Worm (Caenorhabditis elegans) whole organism, L2 larva: ENCODE measurements around the gene rmd-2.

Experiments used
- C34F6.9 ChIP-seq: fragments of 150-350 bp; optimal IDR thresholded peaks from 2 replicates; lab custom pipeline; 2014; ENCODE audit warnings: missing biosample characterization, missing genetic modification characterization
- Y55F3AM.14 ChIP-seq: fragments of 200-800 bp; sonication (Bioruptor generic); optimal IDR thresholded peaks from 2 replicates; lab custom pipeline; 2018; ENCODE audit warnings: mild to moderate bottlenecking, missing genetic modification characterization, missing compliant biosample characterization
- alr-1 ChIP-seq: fragments of 150-350 bp; optimal IDR thresholded peaks from 2 replicates; lab custom pipeline; 2014; ENCODE audit warnings: missing biosample characterization, missing genetic modification characterization
- aly-2 ChIP-seq: fragments of 150-350 bp; optimal IDR thresholded peaks from 2 replicates; lab custom pipeline; 2014; ENCODE audit warnings: missing biosample characterization, missing genetic modification characterization
- blmp-1 ChIP-seq: sonication (generic microtip); optimal IDR thresholded peaks from 2 replicates; lab custom pipeline; 2017; ENCODE audit warnings: missing genetic modification characterization, mild to moderate bottlenecking, missing compliant biosample characterization, antibody characterized with exemption, moderate library complexity; ENCODE audit not compliant: insufficient read depth
- ceh-16 ChIP-seq: fragments of 150-350 bp; optimal IDR thresholded peaks from 2 replicates; lab custom pipeline; 2014; ENCODE audit warnings: missing biosample characterization, missing genetic modification characterization
- ceh-82 ChIP-seq: fragments of 150-350 bp; optimal IDR thresholded peaks from 2 replicates; lab custom pipeline; 2014; ENCODE audit warnings: missing biosample characterization, missing genetic modification characterization
- crh-2 ChIP-seq: sonication (generic microtip); optimal IDR thresholded peaks from 2 replicates; lab custom pipeline; 2017; ENCODE audit warnings: missing biosample characterization, missing genetic modification characterization
- dmd-4 ChIP-seq: sonication (generic microtip); optimal IDR thresholded peaks from 2 replicates; lab custom pipeline; 2017; ENCODE audit warnings: missing biosample characterization, missing genetic modification characterization
- egl-27 ChIP-seq: sonication (generic microtip); optimal IDR thresholded peaks from 3 replicates; lab custom pipeline; 2017; ENCODE audit warnings: missing biosample characterization, missing genetic modification reagents, missing genetic modification characterization
- elt-1 ChIP-seq: fragments of 150-350 bp; optimal IDR thresholded peaks from 2 replicates; lab custom pipeline; 2014; ENCODE audit warnings: missing biosample characterization, missing genetic modification characterization
- elt-3 ChIP-seq: sonication (generic microtip); optimal IDR thresholded peaks from 2 replicates; lab custom pipeline; 2017; ENCODE audit warnings: missing biosample characterization, missing genetic modification characterization
- fos-1 ChIP-seq: fragments of 150-350 bp; optimal IDR thresholded peaks from 2 replicates; lab custom pipeline; 2014; ENCODE audit warnings: missing biosample characterization, missing genetic modification characterization
- gmeb-1 ChIP-seq: fragments of 150-350 bp; optimal IDR thresholded peaks from 2 replicates; lab custom pipeline; 2014; ENCODE audit warnings: missing biosample characterization, missing genetic modification characterization
- lin-11 ChIP-seq: fragments of 150-350 bp; sonication (generic microtip); optimal IDR thresholded peaks from 2 replicates; lab custom pipeline; 2014; ENCODE audit warnings: missing biosample characterization, missing genetic modification characterization, inconsistent platforms, mixed read lengths
- lin-13 ChIP-seq: fragments of 150-350 bp; optimal IDR thresholded peaks from 2 replicates; lab custom pipeline; 2014; ENCODE audit warnings: missing biosample characterization, missing genetic modification reagents, missing genetic modification characterization
- lin-39 ChIP-seq: fragments of 150-350 bp; optimal IDR thresholded peaks from 2 replicates; lab custom pipeline; 2014; ENCODE audit warnings: missing biosample characterization, missing genetic modification reagents, missing genetic modification characterization
- lsy-2 ChIP-seq, 2 experiments: fragments of 150-350 bp in 1 of 2; sonication (generic microtip) in 1 of 2; optimal IDR thresholded peaks; 2 replicates each; lab custom pipeline; 2014 to 2017; ENCODE audit warnings: missing biosample characterization in 2 of 2, missing genetic modification characterization in 2 of 2
- mab-5 ChIP-seq: fragments of 150-350 bp; optimal IDR thresholded peaks from 2 replicates; lab custom pipeline; 2014; ENCODE audit warnings: missing biosample characterization, missing genetic modification characterization
- mdl-1 ChIP-seq, 2 experiments: fragments of 150-350 bp in 1 of 2; sonication (generic microtip) in 1 of 2; optimal IDR thresholded peaks; 2 replicates each; lab custom pipeline; 2017; ENCODE audit warnings: missing biosample characterization in 2 of 2, missing genetic modification characterization in 2 of 2
- nhr-11 ChIP-seq: fragments of 150-350 bp; optimal IDR thresholded peaks from 2 replicates; lab custom pipeline; 2014; ENCODE audit warnings: missing biosample characterization, missing genetic modification characterization
- nhr-12 ChIP-seq: fragments of 150-350 bp; optimal IDR thresholded peaks from 2 replicates; lab custom pipeline; 2014; ENCODE audit warnings: missing biosample characterization, missing genetic modification characterization
- nhr-129 ChIP-seq: fragments of 150-350 bp; optimal IDR thresholded peaks from 2 replicates; lab custom pipeline; 2014; ENCODE audit warnings: missing biosample characterization, missing genetic modification characterization
- nhr-23 ChIP-seq: fragments of 150-350 bp; optimal IDR thresholded peaks from 2 replicates; lab custom pipeline; 2014; ENCODE audit warnings: missing biosample characterization, missing genetic modification reagents, missing genetic modification characterization
- nhr-237 ChIP-seq: fragments of 150-350 bp; optimal IDR thresholded peaks from 2 replicates; lab custom pipeline; 2014; ENCODE audit warnings: missing biosample characterization, missing genetic modification characterization
- nhr-25 ChIP-seq: fragments of 150-350 bp; sonication (generic microtip); optimal IDR thresholded peaks from 3 replicates; lab custom pipeline; 2014; ENCODE audit warnings: missing biosample characterization, missing genetic modification characterization
- peb-1 ChIP-seq: fragments of 150-350 bp; optimal IDR thresholded peaks from 2 replicates; lab custom pipeline; 2014; ENCODE audit warnings: missing biosample characterization, missing genetic modification characterization
- sem-4 ChIP-seq: fragments of 150-350 bp; optimal IDR thresholded peaks from 2 replicates; lab custom pipeline; 2014; ENCODE audit warnings: missing biosample characterization, missing genetic modification reagents, missing genetic modification characterization
- skn-1 ChIP-seq: sonication (generic microtip); optimal IDR thresholded peaks from 2 replicates; lab custom pipeline; 2017; ENCODE audit warnings: missing biosample characterization, missing genetic modification characterization
- sma-9 ChIP-seq, 2 experiments: fragments of 150-350 bp in 1 of 2; sonication (generic microtip) in 1 of 2; optimal IDR thresholded peaks; 2 replicates each; lab custom pipeline; 2014 to 2016; ENCODE audit warnings: missing genetic modification characterization in 2 of 2, mild to moderate bottlenecking in 1 of 2, missing biosample characterization in 1 of 2, missing compliant biosample characterization in 1 of 2, missing genetic modification reagents in 1 of 2, moderate library complexity in 1 of 2
- snpc-4 ChIP-seq: fragments of 150-350 bp; optimal IDR thresholded peaks from 2 replicates; lab custom pipeline; 2014; ENCODE audit warnings: missing biosample characterization, missing genetic modification characterization
- unc-39 ChIP-seq: fragments of 150-350 bp; optimal IDR thresholded peaks from 2 replicates; lab custom pipeline; 2014; ENCODE audit warnings: missing biosample characterization, missing genetic modification characterization
- unc-55 ChIP-seq: fragments of 150-350 bp; sonication (generic microtip); optimal IDR thresholded peaks from 3 replicates; lab custom pipeline; 2014; ENCODE audit warnings: missing biosample characterization, missing genetic modification reagents, missing genetic modification characterization
- unc-62 ChIP-seq: fragments of 150-350 bp; optimal IDR thresholded peaks from 2 replicates; lab custom pipeline; 2014; ENCODE audit warnings: missing biosample characterization, missing genetic modification reagents, missing genetic modification characterization
- zag-1 ChIP-seq: fragments of 150-350 bp; optimal IDR thresholded peaks from 2 replicates; lab custom pipeline; 2014; ENCODE audit warnings: missing biosample characterization, missing genetic modification characterization
- ztf-1 ChIP-seq: fragments of 200-800 bp; sonication (Bioruptor generic); conservative IDR thresholded peaks from 2 replicates; pipeline ENCODE4 v1.3.6; 2022; ENCODE audit warnings: missing genetic modification characterization, missing compliant biosample characterization
- ztf-4 ChIP-seq: fragments of 150-350 bp; optimal IDR thresholded peaks from 2 replicates; lab custom pipeline; 2014; ENCODE audit warnings: missing biosample characterization, missing genetic modification characterization

rmd-2 gene

ce11 chrV:10023062-10023536, 37.0 kb upstream of the rmd-2 start:
- TF ChIP-seq nhr-23 = no peak
- TF ChIP-seq snpc-4 (tag; lab: Kevin White, UChicago) = no peak
- TF ChIP-seq blmp-1 (tag; lab: Kevin White, UChicago) = no peak
- TF ChIP-seq alr-1 = no peak

- TF ChIP-seq nhr-129 (tag; lab: Kevin White, UChicago) = peak; percentile 60
- TF ChIP-seq elt-1 (tag; lab: Kevin White, UChicago) = no peak
- no peak for TF ChIP-seq unc-39 (tag; lab: Kevin White, UChicago)
- TF ChIP-seq unc-55 (GFP tag; lab: Kevin White, UChicago) = peak; percentile 26
- TF ChIP-seq alr-1 = no peak
- TF ChIP-seq aly-2 (tag; lab: Kevin White, UChicago) = no peak
- no peak for TF ChIP-seq unc-62
- no peak for TF ChIP-seq skn-1 (tag; lab: Kevin White, UChicago)
- TF ChIP-seq lin-39 (tag; lab: Kevin White, UChicago) = no peak
- no peak for TF ChIP-seq zag-1
- TF ChIP-seq C34F6.9 (tag; lab: Kevin White, UChicago) = peak; percentile 28
- TF ChIP-seq mdl-1 (tag; optimal IDR thresholded peaks at IDR 0.05; lab: Kevin White, UChicago) = peak in 1 of 2 experiments; percentile 47
- no peak for TF ChIP-seq peb-1 (tag; lab: Kevin White, UChicago)
- no peak for TF ChIP-seq egl-27 (tag; lab: Kevin White, UChicago)
- peak in 1 of 2 experiments; percentile 31 for TF ChIP-seq lsy-2 (tag; optimal IDR thresholded peaks at IDR 0.05; lab: Kevin White, UChicago)
- no peak for TF ChIP-seq ceh-82 (tag; lab: Kevin White, UChicago)
- TF ChIP-seq crh-2 = no peak
- TF ChIP-seq gmeb-1 (tag; lab: Kevin White, UChicago) = no peak
- no peak for TF ChIP-seq mab-5
- TF ChIP-seq ceh-16 (tag; lab: Kevin White, UChicago) = no peak
- no peak for TF ChIP-seq sem-4 (tag; lab: Kevin White, UChicago)
- TF ChIP-seq nhr-237 = no peak
- TF ChIP-seq sma-9 (GFP tag; optimal IDR thresholded peaks at IDR 0.05; lab: Kevin White, UChicago) = peak; percentile 59
- TF ChIP-seq sma-9 (tag; optimal IDR thresholded peaks at IDR 0.05; lab: Kevin White, UChicago) = no peak
- no peak for TF ChIP-seq nhr-12 (tag; lab: Kevin White, UChicago)
- TF ChIP-seq Y55F3AM.14 (GFP tag; lab: Kevin White, UChicago) = no peak
- no peak for TF ChIP-seq nhr-25
- no peak for TF ChIP-seq dmd-4
- TF ChIP-seq ztf-4 (tag; lab: Kevin White, UChicago) = no peak
- TF ChIP-seq nhr-11 = no peak
These were observed 33.9 kb upstream of the rmd-2 start for ce11 chrV:10019934-10020333.

DNA sequence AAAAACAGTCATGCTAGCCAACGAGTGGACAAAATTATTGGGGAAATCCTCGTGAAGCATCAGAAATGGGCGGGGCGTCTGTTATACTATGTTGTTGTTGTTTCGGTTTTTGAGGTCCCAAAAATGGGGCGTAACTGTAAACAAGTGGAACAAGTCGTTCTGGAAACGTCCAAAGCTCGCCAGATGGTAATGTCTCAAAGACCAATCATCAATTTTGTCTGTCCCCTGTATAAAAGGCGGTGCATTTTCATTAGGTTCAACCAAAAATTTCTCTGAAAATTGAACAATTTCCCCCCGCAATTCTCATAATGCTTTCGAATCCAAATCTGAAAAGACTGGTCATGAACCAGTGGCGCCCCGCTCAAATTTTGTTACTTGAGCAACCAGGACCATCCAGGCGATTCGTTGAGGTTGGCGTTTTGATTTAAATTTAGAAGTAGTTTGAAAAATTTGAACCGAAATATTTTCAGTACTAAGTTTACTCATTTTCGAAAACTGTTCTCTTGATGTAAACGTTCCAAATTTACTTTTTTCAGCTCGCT, 33.1 kb upstream of the rmd-2 start:
- TF ChIP-seq ztf-1 (GFP tag; lab: Robert Waterston, UW) (no peak), nhr-129 (tag; lab: Kevin White, UChicago) (no peak), snpc-4 (tag; lab: Kevin White, UChicago) (no peak), mab-5 (no peak), lin-39 (tag; lab: Kevin White, UChicago) (no peak), Y55F3AM.14 (GFP tag; lab: Kevin White, UChicago) (no peak), dmd-4 (no peak), ztf-4 (tag; lab: Kevin White, UChicago) (no peak), nhr-25 (no peak), elt-1 (tag; lab: Kevin White, UChicago) (no peak), aly-2 (tag; lab: Kevin White, UChicago) (no peak)

ce11 chrV:10018291-10018690, 32.2 kb upstream of the rmd-2 start:
- TF ChIP-seq sem-4 (tag; lab: Kevin White, UChicago) = no peak
- no peak for TF ChIP-seq skn-1 (tag; lab: Kevin White, UChicago)
- no peak for TF ChIP-seq mdl-1 (tag; optimal IDR thresholded peaks at IDR 0.05; lab: Kevin White, UChicago)
- no peak for TF ChIP-seq unc-39 (tag; lab: Kevin White, UChicago)

DNA sequence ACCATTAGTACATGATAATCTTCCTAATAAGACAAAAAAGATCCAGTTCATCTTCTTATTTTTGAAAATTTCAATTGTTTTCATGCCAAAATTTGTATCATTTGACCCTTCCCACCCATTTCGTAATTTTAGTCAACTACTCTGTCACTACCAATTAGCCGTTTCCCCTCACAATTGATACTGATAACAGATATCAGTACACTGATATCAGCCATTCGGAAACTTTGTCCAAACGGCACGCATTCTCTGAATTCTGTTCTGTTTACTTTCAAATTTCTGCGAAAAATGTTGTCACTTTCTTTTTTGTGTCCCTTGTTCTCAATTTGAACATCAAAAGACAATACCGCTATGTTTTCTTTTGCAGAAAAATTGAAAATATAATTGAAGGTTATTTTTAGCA, 26.6 kb upstream of the rmd-2 start:
- TF ChIP-seq lin-39 (tag; lab: Kevin White, UChicago) (no peak), lsy-2 (tag; optimal IDR thresholded peaks at IDR 0.05; lab: Kevin White, UChicago) (no peak), lin-13 (GFP tag; lab: Kevin White, UChicago) (no peak), sma-9 (GFP tag; optimal IDR thresholded peaks at IDR 0.05; lab: Kevin White, UChicago) (peak; percentile 31), sma-9 (tag; optimal IDR thresholded peaks at IDR 0.05; lab: Kevin White, UChicago) (no peak), blmp-1 (tag; lab: Kevin White, UChicago) (peak; percentile 29), skn-1 (tag; lab: Kevin White, UChicago) (no peak), unc-55 (GFP tag; lab: Kevin White, UChicago) (no peak), nhr-129 (tag; lab: Kevin White, UChicago) (peak; percentile 11), lin-11 (tag; lab: Kevin White, UChicago) (no peak), fos-1 (tag; lab: Kevin White, UChicago) (peak; percentile 76), nhr-23 (no peak), elt-3 (no peak)
